Fruit fly (Drosophila melanogaster): ENCODE data around the gene ph-d.

- TF ChIP-seq CG3032 (tag; optimal IDR thresholded peaks at IDR 0.05), result no peak
- TF ChIP-seq Blimp-1 (GFP tag; optimal IDR thresholded peaks at IDR 0.05), result no peak
- TF ChIP-seq Met (GFP tag; optimal IDR thresholded peaks at IDR 0.05), result no peak
- TF ChIP-seq CG3919 (GFP tag; optimal IDR thresholded peaks at IDR 0.05), result no peak
Observed at dm6 chrX:2141159-2141853, 18.2 kb upstream of the ph-d start, which contains the start of gene D2hgdh.

Data from whole organism, prepupa.